Fruit fly (Drosophila melanogaster): Measurements from ENCODE around the gene CG15641.

The CG15641 gene

dm6 chrX:15467402-15467941, at the start of gene CG15641, which contains the start of gene CG15642:
Gene CG15641 (plus strand): TSS chrX:15467891.
Gene CG15642 (minus strand): TSS chrX:15467757.
- TF ChIP-seq Pif1B (GFP tag; optimal IDR thresholded peaks at IDR 0.05), result no peak
- TF ChIP-seq CG32121 (GFP tag; IDR thresholded peaks at IDR 0.05), result no peak
- no peak for TF ChIP-seq Pif1A (GFP tag; optimal IDR thresholded peaks at IDR 0.05)
- no peak for TF ChIP-seq D1 (tag; optimal IDR thresholded peaks at IDR 0.05)
- TF ChIP-seq EcR (GFP tag; optimal IDR thresholded peaks at IDR 0.05), result no peak
- TF ChIP-seq CG10348 (GFP tag; IDR thresholded peaks at IDR 0.05), result no peak
- TF ChIP-seq CG4496 (GFP tag; IDR thresholded peaks at IDR 0.05), result no peak
- no peak for TF ChIP-seq CG8301 (tag; optimal IDR thresholded peaks at IDR 0.05)
- no peak for TF ChIP-seq CG13204 (GFP tag; optimal IDR thresholded peaks at IDR 0.05)
- TF ChIP-seq CG17806 (tag; optimal IDR thresholded peaks at IDR 0.05), result no peak
- TF ChIP-seq CG12605 (GFP tag; IDR thresholded peaks at IDR 0.05), result no peak

- no peak for TF ChIP-seq gl (tag; optimal IDR thresholded peaks at IDR 0.05)
- peak; percentile 8 for TF ChIP-seq CG13204 (GFP tag; optimal IDR thresholded peaks at IDR 0.05)
These were observed 26.4 kb upstream of the CG15641 start, which contains the start of gene Cngl for dm6 chrX:15441245-15441644. Gene Cngl (minus strand): TSS chrX:15441252.

dm6 chrX:15443502-15443901, 24.2 kb upstream of the CG15641 start:
- TF ChIP-seq Snoo (tag; optimal IDR thresholded peaks at IDR 0.05) (no peak), CG8159 (tag; optimal IDR thresholded peaks at IDR 0.05) (no peak), CG8301 (tag; optimal IDR thresholded peaks at IDR 0.05) (no peak), CG10348 (GFP tag; IDR thresholded peaks at IDR 0.05) (no peak), CG15710 (tag; optimal IDR thresholded peaks at IDR 0.05) (no peak), D1 (tag; optimal IDR thresholded peaks at IDR 0.05) (no peak), CG12605 (GFP tag; IDR thresholded peaks at IDR 0.05) (no peak), EcR (GFP tag; optimal IDR thresholded peaks at IDR 0.05) (no peak), CG9948 (tag; optimal IDR thresholded peaks at IDR 0.05) (no peak), Ets98B (GFP tag; IDR thresholded peaks at IDR 0.05) (no peak), fd96Ca (GFP tag; IDR thresholded peaks at IDR 0.05) (no peak), CG4496 (GFP tag; IDR thresholded peaks at IDR 0.05) (no peak), CG17806 (tag; optimal IDR thresholded peaks at IDR 0.05) (no peak)

- TF ChIP-seq CG32121 (GFP tag; IDR thresholded peaks at IDR 0.05) (no peak), EcR (GFP tag; optimal IDR thresholded peaks at IDR 0.05) (peak; percentile 9)
These were observed 19.6 kb upstream of the CG15641 start for dm6 chrX:15448136-15448535.

dm6 chrX:15448809-15449208, 18.9 kb upstream of the CG15641 start:
- TF ChIP-seq CG14655 (GFP tag; optimal IDR thresholded peaks at IDR 0.05) (peak; percentile 9), CG15710 (tag; optimal IDR thresholded peaks at IDR 0.05) (no peak), fd96Ca (GFP tag; IDR thresholded peaks at IDR 0.05) (peak; percentile 13; the same call in 1 of the 3 replicates), CG4496 (GFP tag; IDR thresholded peaks at IDR 0.05) (peak; percentile 60; the same call in 1 of the 3 replicates)

- TF ChIP-seq CG15710 (tag; optimal IDR thresholded peaks at IDR 0.05) (no peak), CG8159 (tag; optimal IDR thresholded peaks at IDR 0.05) (no peak), Pif1B (GFP tag; optimal IDR thresholded peaks at IDR 0.05) (no peak), fd96Ca (GFP tag; IDR thresholded peaks at IDR 0.05) (no peak), Pif1A (GFP tag; optimal IDR thresholded peaks at IDR 0.05) (no peak), CG4496 (GFP tag; IDR thresholded peaks at IDR 0.05) (no peak), CG13204 (GFP tag; optimal IDR thresholded peaks at IDR 0.05) (no peak), CG8301 (tag; optimal IDR thresholded peaks at IDR 0.05) (no peak), CG14655 (GFP tag; optimal IDR thresholded peaks at IDR 0.05) (no peak), gl (tag; optimal IDR thresholded peaks at IDR 0.05) (no peak), CG34367 (tag; optimal IDR thresholded peaks at IDR 0.05) (no peak), CG17806 (tag; optimal IDR thresholded peaks at IDR 0.05) (no peak), CG12605 (GFP tag; IDR thresholded peaks at IDR 0.05) (no peak), D1 (tag; optimal IDR thresholded peaks at IDR 0.05) (no peak), rn (GFP tag; IDR thresholded peaks at IDR 0.05) (no peak), EcR (GFP tag; optimal IDR thresholded peaks at IDR 0.05) (no peak), CG10348 (GFP tag; IDR thresholded peaks at IDR 0.05) (no peak)
These were observed 18.0 kb upstream of the CG15641 start, which contains the start of the genes Scamp and Ahcy for dm6 chrX:15449490-15450326. Gene Scamp (minus strand): TSS chrX:15449883. Gene Ahcy (plus strand): TSS chrX:15450261.

dm6 chrX:15450327-15450644, 17.4 kb upstream of the CG15641 start:
- no peak for TF ChIP-seq CG13204 (GFP tag; optimal IDR thresholded peaks at IDR 0.05)
- no peak for TF ChIP-seq CG10348 (GFP tag; IDR thresholded peaks at IDR 0.05)
- no peak for TF ChIP-seq CG12605 (GFP tag; IDR thresholded peaks at IDR 0.05)
- no peak for TF ChIP-seq D1 (tag; optimal IDR thresholded peaks at IDR 0.05)
- no peak for TF ChIP-seq rn (GFP tag; IDR thresholded peaks at IDR 0.05)
- TF ChIP-seq CG14655 (GFP tag; optimal IDR thresholded peaks at IDR 0.05), result no peak
- TF ChIP-seq Ets98B (GFP tag; IDR thresholded peaks at IDR 0.05), result no peak
- TF ChIP-seq Snoo (tag; optimal IDR thresholded peaks at IDR 0.05), result no peak
- TF ChIP-seq CG15710 (tag; optimal IDR thresholded peaks at IDR 0.05), result no peak
- no peak for TF ChIP-seq Pif1A (GFP tag; optimal IDR thresholded peaks at IDR 0.05)
- no peak for TF ChIP-seq CG8159 (tag; optimal IDR thresholded peaks at IDR 0.05)
- no peak for TF ChIP-seq CG32121 (GFP tag; IDR thresholded peaks at IDR 0.05)
- no peak for TF ChIP-seq CG34367 (tag; optimal IDR thresholded peaks at IDR 0.05)
- no peak for TF ChIP-seq CG9948 (tag; optimal IDR thresholded peaks at IDR 0.05)
- TF ChIP-seq EcR (GFP tag; optimal IDR thresholded peaks at IDR 0.05), result no peak
- no peak for TF ChIP-seq fd96Ca (GFP tag; IDR thresholded peaks at IDR 0.05)
- no peak for TF ChIP-seq CG8301 (tag; optimal IDR thresholded peaks at IDR 0.05)
- TF ChIP-seq Pif1B (GFP tag; optimal IDR thresholded peaks at IDR 0.05), result no peak
- no peak for TF ChIP-seq gl (tag; optimal IDR thresholded peaks at IDR 0.05)
